Worm (Caenorhabditis elegans): ENCODE measurements around the gene T27E7.5.

- no peak for TF ChIP-seq ref-1 (GFP tag; conservative IDR thresholded peaks at IDR 0.05)
- TF ChIP-seq flt-1 (GFP tag; IDR thresholded peaks at IDR 0.05) = no peak
- no peak for TF ChIP-seq cog-1 (tag; optimal IDR thresholded peaks at IDR 0.05)
- no peak for TF ChIP-seq ztf-29 (GFP tag; IDR thresholded peaks at IDR 0.05)
- TF ChIP-seq T22C8.4 (GFP tag; IDR thresholded peaks at IDR 0.05) = no peak
- TF ChIP-seq klf-2 (GFP tag; conservative IDR thresholded peaks at IDR 0.05) = no peak
- no peak for TF ChIP-seq ztf-23 (GFP tag; IDR thresholded peaks at IDR 0.05)
- no peak for TF ChIP-seq med-1 (GFP tag; optimal IDR thresholded peaks at IDR 0.05; ENCODE audit: insufficient read depth)
- no peak for TF ChIP-seq tab-1 (GFP tag; IDR thresholded peaks at IDR 0.05)
Observed at ce11 chrIV:14571626-14572025, 34.7 kb downstream of the T27E7.5 start.
